Worm (Caenorhabditis elegans) whole organism, late embryonic: ENCODE measurements around the gene hot-9.

ENCODE experiments used
- C08G9.2 ChIP-seq: sonication (generic microtip); optimal IDR thresholded peaks from 2 replicates; lab custom pipeline; 2016; ENCODE audit warnings: mild to moderate bottlenecking, missing genetic modification characterization, moderate library complexity, missing compliant biosample characterization
- Y22D7AL.16 ChIP-seq: sonication (generic microtip); optimal IDR thresholded peaks from 2 replicates; lab custom pipeline; 2016; ENCODE audit warnings: missing genetic modification characterization, missing compliant biosample characterization
- ceh-30 ChIP-seq: fragments of 150-350 bp; optimal IDR thresholded peaks from 2 replicates; lab custom pipeline; 2014; ENCODE audit warnings: missing biosample characterization, missing genetic modification characterization
- dve-1 ChIP-seq: sonication (generic microtip); optimal IDR thresholded peaks from 2 replicates; lab custom pipeline; 2017; ENCODE audit warnings: antibody characterized with exemption, mild to moderate bottlenecking, missing genetic modification characterization, missing compliant biosample characterization
- eyg-1 ChIP-seq: sonication (generic microtip); optimal IDR thresholded peaks from 2 replicates; lab custom pipeline; 2016; ENCODE audit warnings: missing genotype, missing genetic modification characterization, missing compliant biosample characterization
- nhr-11 ChIP-seq: fragments of 150-350 bp; optimal IDR thresholded peaks from 2 replicates; lab custom pipeline; 2014; ENCODE audit warnings: missing biosample characterization, missing genetic modification characterization
- pax-1 ChIP-seq: fragments of 150-350 bp; optimal IDR thresholded peaks from 2 replicates; lab custom pipeline; 2014; ENCODE audit warnings: missing biosample characterization, missing genetic modification characterization
- sdc-2 ChIP-seq: sonication (generic microtip); optimal IDR thresholded peaks from 2 replicates; lab custom pipeline; 2016; ENCODE audit warnings: missing genotype, missing genetic modification characterization, missing compliant biosample characterization
- unc-86 ChIP-seq: sonication (generic microtip); optimal IDR thresholded peaks from 2 replicates; lab custom pipeline; 2016; ENCODE audit warnings: missing genetic modification characterization, missing compliant biosample characterization
- zip-5 ChIP-seq: sonication (generic microtip); optimal IDR thresholded peaks from 2 replicates; lab custom pipeline; 2016; ENCODE audit warnings: missing genetic modification characterization, missing compliant biosample characterization

hot-9 gene

ce11 chrIV:4992089-4992488 lies 53.2 kb downstream of the hot-9 start, which contains the start of gene str-162:
str-162 (plus strand) TSS chrIV:4992389.
- TF ChIP-seq nhr-11 (tag; lab: Kevin White, UChicago), result no peak
- TF ChIP-seq unc-86 (tag; lab: Kevin White, UChicago), result no peak
- TF ChIP-seq pax-1 (tag; lab: Kevin White, UChicago), result no peak
- no peak for TF ChIP-seq eyg-1 (tag; lab: Kevin White, UChicago)
- no peak for TF ChIP-seq sdc-2
- no peak for TF ChIP-seq C08G9.2 (tag; lab: Kevin White, UChicago)
- TF ChIP-seq ceh-30, result no peak
- no peak for TF ChIP-seq zip-5 (tag; lab: Kevin White, UChicago)
- TF ChIP-seq Y22D7AL.16 (tag; lab: Kevin White, UChicago), result no peak
- no peak for TF ChIP-seq dve-1 (tag; lab: Kevin White, UChicago)
